Fruit fly (Drosophila melanogaster) whole organism, embryonic: ENCODE measurements around the gene CG10508.

Experiments
- Atf-2 ChIP-seq: fragments of 200-800 bp; sonication (Bioruptor generic); optimal IDR thresholded peaks from 2 replicates; lab custom pipeline; 2016; ENCODE audit warnings: missing biosample characterization, missing genetic modification characterization
- BtbVII ChIP-seq: fragments of 200-800 bp; sonication (Bioruptor generic); optimal IDR thresholded peaks from 3 replicates; lab custom pipeline; 2017; ENCODE audit warnings: missing biosample characterization, mild to moderate bottlenecking, missing genetic modification characterization
- CG11093 ChIP-seq: fragments of 200-800 bp; sonication (Bioruptor generic); IDR thresholded peaks from 3 replicates; pipeline ENCODE4 v1.3.6; 2022; ENCODE audit warnings: missing biosample characterization, missing genetic modification characterization
- CG1233 ChIP-seq: fragments of 200-800 bp; sonication (Bioruptor generic); optimal IDR thresholded peaks from 4 replicates; lab custom pipeline; 2018; ENCODE audit warnings: missing biosample characterization, mild to moderate bottlenecking, missing genetic modification characterization
- CG12391 ChIP-seq: fragments of 200-800 bp; sonication (Bioruptor generic); optimal IDR thresholded peaks from 3 replicates; lab custom pipeline; 2018; ENCODE audit warnings: missing biosample characterization, mild to moderate bottlenecking, missing genetic modification characterization, moderate library complexity
- CG1603 ChIP-seq: fragments of 200-800 bp; sonication (Bioruptor generic); optimal IDR thresholded peaks from 2 replicates; lab custom pipeline; 2019; ENCODE audit warnings: missing biosample characterization, mild to moderate bottlenecking, missing genetic modification characterization, moderate library complexity
- CG16779 ChIP-seq: fragments of 200-800 bp; sonication (Bioruptor generic); IDR thresholded peaks from 2 replicates; pipeline ENCODE4 v1.3.6; 2022; ENCODE audit warnings: missing biosample characterization, missing genetic modification characterization
- CG1792 ChIP-seq: fragments of 200-800 bp; sonication (Bioruptor generic); optimal IDR thresholded peaks from 2 replicates; lab custom pipeline; 2016; ENCODE audit warnings: missing biosample characterization, missing genetic modification characterization
- CG1832 ChIP-seq: fragments of 200-800 bp; sonication (Bioruptor generic); optimal IDR thresholded peaks from 2 replicates; lab custom pipeline; 2017; ENCODE audit warnings: missing biosample characterization, mild to moderate bottlenecking, missing genetic modification characterization, inconsistent platforms
- CG2120 ChIP-seq: fragments of 200-800 bp; sonication (Bioruptor generic); optimal IDR thresholded peaks from 3 replicates; lab custom pipeline; 2016; ENCODE audit warnings: missing biosample characterization, missing genetic modification characterization
- CG31388 ChIP-seq: fragments of 200-800 bp; sonication (Bioruptor generic); optimal IDR thresholded peaks from 2 replicates; lab custom pipeline; 2016; ENCODE audit warnings: missing biosample characterization, missing genetic modification characterization
- CG3726 ChIP-seq: fragments of 200-800 bp; sonication (Bioruptor generic); IDR thresholded peaks from 3 replicates; pipeline ENCODE4, ENCODE4 v1.3.6; 2022; ENCODE audit warnings: missing biosample characterization, missing genetic modification characterization
- CG5245 ChIP-seq: fragments of 200-800 bp; sonication (Bioruptor generic); optimal IDR thresholded peaks from 3 replicates; lab custom pipeline; 2016; ENCODE audit warnings: missing biosample characterization, missing genetic modification characterization
- CG6654 ChIP-seq: fragments of 200-800 bp; sonication (Bioruptor generic); optimal IDR thresholded peaks from 2 replicates; lab custom pipeline; 2017; ENCODE audit warnings: missing biosample characterization, mild to moderate bottlenecking, missing genetic modification characterization
- CG6813 ChIP-seq: fragments of 200-800 bp; sonication (Bioruptor generic); optimal IDR thresholded peaks from 2 replicates; lab custom pipeline; 2017; ENCODE audit warnings: missing biosample characterization, missing genetic modification characterization, mild to moderate bottlenecking, moderate library complexity, missing genetic modification reagents
- CG8924 ChIP-seq: fragments of 200-800 bp; optimal IDR thresholded peaks from 3 replicates; lab custom pipeline; 2019; ENCODE audit warnings: missing biosample characterization, mild to moderate bottlenecking, missing genetic modification characterization, moderate library complexity
- Dp ChIP-seq: fragments of 200-800 bp; sonication (Bioruptor generic); optimal IDR thresholded peaks from 2 replicates; lab custom pipeline; 2018; ENCODE audit warnings: missing biosample characterization, mild to moderate bottlenecking, missing genetic modification characterization, moderate library complexity
- Fer2 ChIP-seq: fragments of 200-800 bp; sonication (Bioruptor generic); optimal IDR thresholded peaks from 2 replicates; lab custom pipeline; 2018; ENCODE audit warnings: missing biosample characterization, mild to moderate bottlenecking, missing genetic modification characterization, moderate library complexity
- Hmx ChIP-seq: fragments of 200-800 bp; sonication (Bioruptor generic); optimal IDR thresholded peaks from 2 replicates; lab custom pipeline; 2016; ENCODE audit warnings: missing biosample characterization, missing genetic modification characterization
- Hr51 ChIP-seq, 2 experiments: fragments of 200-800 bp; sonication (Bioruptor generic); optimal IDR thresholded peaks; 2 replicates in 1 of 2; 3 replicates in 1 of 2; lab custom pipeline; 2016 to 2018; ENCODE audit warnings: missing biosample characterization in 2 of 2, missing genetic modification characterization in 2 of 2, mild to moderate bottlenecking in 1 of 2, moderate library complexity in 1 of 2
- Hr78 ChIP-seq, 2 experiments: fragments of 200-800 bp in 1 of 2; fragments of >200 bp in 1 of 2; sonication (Bioruptor generic) in 1 of 2; optimal IDR thresholded peaks; 2 replicates each; lab custom pipeline; 2017 to 2019; ENCODE audit warnings: missing biosample characterization in 2 of 2, missing genetic modification characterization in 2 of 2, mild to moderate bottlenecking in 1 of 2, moderate library complexity in 1 of 2
- Hsf ChIP-seq: fragments of 200-800 bp; sonication (Bioruptor generic); optimal IDR thresholded peaks from 3 replicates; lab custom pipeline; 2016; ENCODE audit warnings: missing biosample characterization, missing genetic modification characterization
- Lhr ChIP-seq: fragments of 200-800 bp; sonication (Bioruptor generic); optimal IDR thresholded peaks from 3 replicates; lab custom pipeline; 2017; ENCODE audit warnings: mild to moderate bottlenecking, missing biosample characterization, missing genetic modification reagents, missing genetic modification characterization
- Mes4 ChIP-seq: fragments of 200-800 bp; sonication (Bioruptor generic); optimal IDR thresholded peaks from 2 replicates; lab custom pipeline; 2016; ENCODE audit warnings: missing biosample characterization, missing genetic modification characterization
- Nf-YB ChIP-seq: fragments of 200-800 bp; sonication (Bioruptor generic); optimal IDR thresholded peaks from 3 replicates; lab custom pipeline; 2019; ENCODE audit warnings: missing biosample characterization, mild to moderate bottlenecking, missing genetic modification characterization, moderate library complexity
- Pdp1 ChIP-seq, 2 experiments: fragments of 200-800 bp; sonication (Bioruptor generic); optimal IDR thresholded peaks; 3 replicates each; lab custom pipeline; 2016; ENCODE audit warnings: missing biosample characterization in 2 of 2, missing genetic modification characterization in 2 of 2, mild to moderate bottlenecking in 1 of 2, moderate library complexity in 1 of 2
- Vsx1 ChIP-seq: fragments of 200-800 bp; sonication (Bioruptor generic); optimal IDR thresholded peaks from 2 replicates; lab custom pipeline; 2017; ENCODE audit warnings: missing biosample characterization, mild to moderate bottlenecking, missing genetic modification characterization, missing genetic modification reagents
- amos ChIP-seq: fragments of 200-800 bp; sonication (Bioruptor generic); IDR thresholded peaks from 2 replicates; pipeline ENCODE4 v1.3.6; 2022; ENCODE audit warnings: missing biosample characterization, missing genetic modification characterization; ENCODE audit not compliant: partially characterized antibody
- ara ChIP-seq: fragments of 200-800 bp; sonication (Bioruptor generic); IDR thresholded peaks from 2 replicates; pipeline ENCODE4 v1.3.6; 2022; ENCODE audit warnings: missing biosample characterization, missing genetic modification characterization
- bigmax ChIP-seq: fragments of 200-800 bp; sonication (Bioruptor generic); optimal IDR thresholded peaks from 2 replicates; lab custom pipeline; 2018; ENCODE audit warnings: missing biosample characterization, mild to moderate bottlenecking, missing genetic modification characterization
- chinmo ChIP-seq: fragments of 200-800 bp; sonication (Bioruptor generic); IDR thresholded peaks from 4 replicates; pipeline ENCODE4 v1.3.6; 2022; ENCODE audit warnings: missing biosample characterization, missing genetic modification characterization; ENCODE audit not compliant: partially characterized antibody
- chm ChIP-seq: fragments of 200-800 bp; sonication (Bioruptor generic); IDR thresholded peaks from 2 replicates; pipeline ENCODE4 v1.3.6; 2022; ENCODE audit warnings: missing biosample characterization, missing genetic modification characterization
- corto ChIP-seq: fragments of 200-800 bp; sonication (Bioruptor generic); optimal IDR thresholded peaks from 2 replicates; lab custom pipeline; 2016; ENCODE audit warnings: missing biosample characterization, mild to moderate bottlenecking, missing genetic modification characterization, moderate library complexity
- dm ChIP-seq: fragments of 200-800 bp; sonication (Bioruptor generic); optimal IDR thresholded peaks from 3 replicates; lab custom pipeline; 2016; ENCODE audit warnings: missing biosample characterization, missing genetic modification characterization
- eve ChIP-seq, 2 experiments: fragments of >200 bp; optimal IDR thresholded peaks; 2 replicates each; lab custom pipeline; 2017; ENCODE audit warnings: missing biosample characterization in 2 of 2, missing genetic modification characterization in 2 of 2
- gem ChIP-seq: fragments of 200-800 bp; sonication (Bioruptor generic); optimal IDR thresholded peaks from 2 replicates; lab custom pipeline; 2019; ENCODE audit warnings: missing biosample characterization, mild to moderate bottlenecking, missing genetic modification characterization, moderate library complexity
- gfzf ChIP-seq: fragments of 200-800 bp; sonication (Bioruptor generic); optimal IDR thresholded peaks from 2 replicates; lab custom pipeline; 2016; ENCODE audit warnings: missing biosample characterization, mild to moderate bottlenecking, missing genetic modification characterization, moderate library complexity
- lov ChIP-seq, 2 experiments: fragments of 200-800 bp in 1 of 2; fragments of >200 bp in 1 of 2; sonication (Bioruptor generic) in 1 of 2; IDR thresholded peaks in 1 of 2; optimal IDR thresholded peaks in 1 of 2; 2 replicates in 1 of 2; 3 replicates in 1 of 2; pipeline versions ENCODE4 v1.3.6 to Lab custom; 2017 to 2022; ENCODE audit warnings: missing biosample characterization in 1 of 2, missing genetic modification characterization in 1 of 2
- nerfin-1 ChIP-seq: fragments of 200-800 bp; sonication (Bioruptor generic); optimal IDR thresholded peaks from 3 replicates; lab custom pipeline; 2019; ENCODE audit warnings: missing biosample characterization, mild to moderate bottlenecking, missing genetic modification characterization, moderate library complexity
- sd ChIP-seq: fragments of 200-800 bp; sonication (Bioruptor generic); optimal IDR thresholded peaks from 3 replicates; lab custom pipeline; 2018; ENCODE audit warnings: missing biosample characterization, mild to moderate bottlenecking, missing genetic modification characterization, moderate library complexity
- sima ChIP-seq: fragments of 200-800 bp; sonication (Bioruptor generic); optimal IDR thresholded peaks from 2 replicates; lab custom pipeline; 2016; ENCODE audit warnings: missing biosample characterization, missing genetic modification characterization
- sqz ChIP-seq: fragments of 200-800 bp; sonication (Bioruptor generic); optimal IDR thresholded peaks from 3 replicates; lab custom pipeline; 2018; ENCODE audit warnings: missing biosample characterization, mild to moderate bottlenecking, missing genetic modification characterization
- tna ChIP-seq: fragments of 200-800 bp; sonication (Bioruptor generic); IDR thresholded peaks from 2 replicates; pipeline ENCODE4 v1.3.6; 2022; ENCODE audit warnings: missing biosample characterization, missing genetic modification characterization; ENCODE audit not compliant: partially characterized antibody
- trem ChIP-seq: fragments of 200-800 bp; optimal IDR thresholded peaks from 3 replicates; lab custom pipeline; 2019; ENCODE audit warnings: missing biosample characterization, mild to moderate bottlenecking, missing genetic modification characterization, moderate library complexity
- ttk ChIP-seq: fragments of 200-800 bp; sonication (Bioruptor generic); IDR thresholded peaks from 2 replicates; pipeline ENCODE4 v2.1.2; 2022; ENCODE audit warnings: missing biosample characterization, missing genetic modification characterization
- unpg ChIP-seq: fragments of 200-800 bp; sonication (Bioruptor generic); optimal IDR thresholded peaks from 3 replicates; lab custom pipeline; 2018; ENCODE audit warnings: missing biosample characterization, mild to moderate bottlenecking, missing genetic modification characterization, moderate library complexity
- usp ChIP-seq: fragments of >200 bp; optimal IDR thresholded peaks from 2 replicates; lab custom pipeline; 2017; ENCODE audit warnings: missing biosample characterization, missing genetic modification characterization

Gene CG10508

dm6 chr3L:21256062-21257023 is 46.3 kb downstream of the CG10508 start:
- TF ChIP-seq ara (GFP tag; lab: Robert Waterston, UW) (no peak), Nf-YB (GFP tag; lab: Kevin White, UChicago) (no peak), chinmo (0 out of 4 replicates have a peak, but pooled peaks have one; percentile 25), Mes4 (no peak), CG5245 (no peak), CG11093 (GFP tag; lab: Robert Waterston, UW) (no peak), chm (GFP tag; lab: Robert Waterston, UW) (no peak), BtbVII (GFP tag; lab: Kevin White, UChicago) (no peak), bigmax (GFP tag; lab: Kevin White, UChicago) (peak; percentile 32), CG6813 (GFP tag; lab: Kevin White, UChicago) (no peak), dm (no peak), CG3726 (GFP tag; lab: Robert Waterston, UW) (no peak), sd (tag; lab: Kevin White, UChicago) (peak; percentile 78), gfzf (no peak), usp (GFP tag; lab: Kevin White, UChicago) (no peak), nerfin-1 (tag; lab: Kevin White, UChicago) (no peak), ttk (GFP tag; lab: Robert Waterston, UW) (no peak), CG16779 (no peak), trem (tag; lab: Kevin White, UChicago) (no peak), unpg (GFP tag; lab: Kevin White, UChicago) (no peak), Hr51 (GFP tag; optimal IDR thresholded peaks at IDR 0.05; lab: Kevin White, UChicago) (peak in 1 of 2 experiments; percentile 16), CG1233 (GFP tag; lab: Kevin White, UChicago) (no peak), gem (tag; lab: Kevin White, UChicago) (peak; percentile 0), CG12391 (tag; lab: Kevin White, UChicago) (no peak), CG8924 (no peak), CG1603 (no peak), sqz (GFP tag; lab: Kevin White, UChicago) (peak; percentile 32), sima (GFP tag; lab: Kevin White, UChicago) (no peak), Lhr (no peak), Dp (GFP tag; lab: Kevin White, UChicago) (no peak), CG1792 (GFP tag; lab: Kevin White, UChicago) (no peak), Hr78 (GFP tag; optimal IDR thresholded peaks at IDR 0.05; lab: Kevin White, UChicago) (peak in 1 of 2 experiments; percentile 69), eve (GFP tag; optimal IDR thresholded peaks at IDR 0.05; lab: Kevin White, UChicago) (no peak), Hsf (GFP tag; lab: Kevin White, UChicago) (no peak), corto (GFP tag; lab: Kevin White, UChicago) (peak; percentile 14), CG1832 (GFP tag; lab: Kevin White, UChicago) (no peak), Fer2 (tag; lab: Kevin White, UChicago) (no peak), tna (no peak), amos (GFP tag; lab: Robert Waterston, UW) (no peak), Pdp1 (GFP tag; optimal IDR thresholded peaks at IDR 0.05; lab: Kevin White, UChicago) (peak in 1 of 2 experiments; percentile 8), Vsx1 (GFP tag; lab: Kevin White, UChicago) (peak; percentile 17), Hmx (no peak), CG31388 (no peak), CG2120 (peak; percentile 17), CG6654 (GFP tag; lab: Kevin White, UChicago) (no peak), lov (optimal IDR thresholded peaks at IDR 0.05; lab: Kevin White, UChicago) (no peak), lov (GFP tag; IDR thresholded peaks at IDR 0.05; lab: Robert Waterston, UW) (no peak), Atf-2 (GFP tag; lab: Kevin White, UChicago) (no peak)
